Worm (Caenorhabditis elegans): ENCODE results near the gene T09F5.2.

T09F5.2 gene

DNA sequence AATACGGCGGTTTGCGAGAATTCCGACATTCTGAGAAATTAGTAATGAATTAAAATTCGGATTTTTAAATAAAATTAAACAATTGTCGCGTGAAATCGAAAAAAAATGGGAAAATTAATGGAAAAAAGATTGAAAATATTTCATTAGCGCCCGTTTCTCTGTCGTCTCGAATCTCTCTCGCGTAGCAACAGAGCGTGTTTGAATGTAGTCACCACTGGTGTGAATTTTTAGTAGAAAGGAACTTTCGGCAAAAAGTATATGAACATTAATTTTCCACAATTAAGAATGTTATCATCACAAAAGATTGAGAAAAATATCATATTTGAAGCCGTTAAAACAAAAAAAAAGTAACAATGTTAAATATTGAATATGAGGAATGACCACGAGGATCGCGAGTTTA lies 14.0 kb upstream of the T09F5.2 start, which contains the start of gene aipl-1 (continued):
- TF ChIP-seq ceh-88 (GFP tag; IDR thresholded peaks at IDR 0.05): peak; percentile 14; the same call in 1 of the 2 replicates
- TF ChIP-seq dpl-1 (GFP tag; optimal IDR thresholded peaks at IDR 0.05): peak; percentile 85 to 90 (median 87)
- TF ChIP-seq fkh-8 (tag; optimal IDR thresholded peaks at IDR 0.05): peak; percentile 87
- TF ChIP-seq nhr-77 (tag; optimal IDR thresholded peaks at IDR 0.05): peak; percentile 76
- TF ChIP-seq pqm-1 (tag; optimal IDR thresholded peaks at IDR 0.05): no peak
- peak; percentile 95 for TF ChIP-seq blmp-1 (tag; optimal IDR thresholded peaks at IDR 0.05)
- no peak for TF ChIP-seq mab-9 (GFP tag; IDR thresholded peaks at IDR 0.05)
- no peak for TF ChIP-seq lin-39 (tag; optimal IDR thresholded peaks at IDR 0.05)
- TF ChIP-seq jun-1 (tag; optimal IDR thresholded peaks at IDR 0.05): peak; percentile 41
- no peak for TF ChIP-seq fkh-4 (tag; optimal IDR thresholded peaks at IDR 0.05; ENCODE audit: borderline replicate concordance)
- peak; percentile 70 for TF ChIP-seq tbx-2 (tag; optimal IDR thresholded peaks at IDR 0.05)
- peak; percentile 36 for TF ChIP-seq dsc-1 (tag; optimal IDR thresholded peaks at IDR 0.05)
- peak; percentile 63 for TF ChIP-seq swsn-7 (tag; optimal IDR thresholded peaks at IDR 0.05)
- peak; percentile 81 for TF ChIP-seq lin-13 (GFP tag; optimal IDR thresholded peaks at IDR 0.05)
- peak; percentile 79 to 92 (median 87) for TF ChIP-seq ceh-82 (tag; optimal IDR thresholded peaks at IDR 0.05)
- TF ChIP-seq mef-2 (tag; optimal IDR thresholded peaks at IDR 0.05): peak; percentile 43
- TF ChIP-seq lin-14 (GFP tag; optimal IDR thresholded peaks at IDR 0.05): peak; percentile 86
- TF ChIP-seq lsy-2 (tag; optimal IDR thresholded peaks at IDR 0.05): peak; percentile 74 to 92
- peak; percentile 76 for TF ChIP-seq unc-130 (tag; optimal IDR thresholded peaks at IDR 0.05)
- TF ChIP-seq egl-27 (tag; optimal IDR thresholded peaks at IDR 0.05): no peak
- TF ChIP-seq elt-2 (tag; optimal IDR thresholded peaks at IDR 0.05): peak; percentile 21
- TF ChIP-seq nhr-90 (tag; optimal IDR thresholded peaks at IDR 0.05; ENCODE audit: poor library complexity): peak; percentile 56
- TF ChIP-seq C16A3.4 (tag; optimal IDR thresholded peaks at IDR 0.05): peak; percentile 94
- no peak for TF ChIP-seq nhr-12 (tag; optimal IDR thresholded peaks at IDR 0.05)
- no peak for TF ChIP-seq Y116A8C.19 (tag; optimal IDR thresholded peaks at IDR 0.05; ENCODE audit: borderline replicate concordance)
- peak; percentile 83 for TF ChIP-seq lir-3 (tag; optimal IDR thresholded peaks at IDR 0.05; ENCODE audit: poor library complexity)
- peak; percentile 24 for TF ChIP-seq nhr-11 (tag; optimal IDR thresholded peaks at IDR 0.05)
- no peak for TF ChIP-seq ceh-8 (GFP tag; optimal IDR thresholded peaks at IDR 0.05)
- TF ChIP-seq grh-1 (GFP tag; IDR thresholded peaks at IDR 0.05): 0 out of 2 replicates have a peak, but pooled peaks have one; percentile 11

DNA sequence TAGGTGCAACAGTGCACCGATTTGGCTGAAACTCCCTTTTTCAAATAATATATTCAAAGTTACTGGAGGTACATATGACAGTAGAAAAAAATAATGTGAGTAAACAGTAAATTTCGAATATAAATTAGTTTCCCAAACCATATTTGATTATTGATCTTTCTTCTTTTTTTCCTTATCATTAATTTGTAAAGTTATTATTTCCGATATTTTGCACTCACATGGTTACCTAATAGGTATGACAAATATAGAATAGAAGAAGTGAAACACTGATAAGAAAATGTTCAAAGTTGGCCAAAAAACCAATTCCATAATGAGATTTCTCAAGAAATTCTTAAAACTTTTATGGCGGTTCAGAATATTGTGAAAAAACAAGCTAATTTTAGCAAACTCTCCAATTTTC lies 10.9 kb upstream of the T09F5.2 start:
- peak; percentile 48 for TF ChIP-seq elt-2 (tag; optimal IDR thresholded peaks at IDR 0.05)
- TF ChIP-seq ets-5 (GFP tag; IDR thresholded peaks at IDR 0.05): no peak
- TF ChIP-seq lin-35 (GFP tag; optimal IDR thresholded peaks at IDR 0.05): peak in 1 of 2 experiments; percentile 17
- TF ChIP-seq dpl-1 (GFP tag; optimal IDR thresholded peaks at IDR 0.05): no peak
- no peak for TF ChIP-seq lin-13 (GFP tag; optimal IDR thresholded peaks at IDR 0.05)

DNA sequence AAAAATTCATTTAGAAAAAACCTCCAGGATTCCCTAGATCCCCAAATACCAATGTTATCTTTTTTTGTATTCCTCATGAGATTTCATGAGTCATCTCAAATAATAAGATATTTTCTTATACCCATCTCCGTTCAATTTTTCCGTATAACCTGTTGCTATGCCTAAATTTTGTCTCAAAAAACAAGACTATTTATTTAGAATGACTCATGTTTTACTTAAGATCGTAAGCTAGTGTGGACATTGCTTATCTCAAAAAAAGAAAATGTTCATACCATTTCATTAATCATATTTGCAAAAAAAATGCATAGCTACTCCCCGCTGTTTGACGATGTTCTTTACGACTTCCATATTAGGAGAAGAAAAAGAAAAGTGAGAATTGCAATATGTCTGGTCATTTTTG lies 10.5 kb upstream of the T09F5.2 start, which contains the start of gene K08F9.3:
Gene K08F9.3, plus strand, starts transcription at position 301 of the 400 bp plus-strand sequence.
- TF ChIP-seq irx-1 (tag; optimal IDR thresholded peaks at IDR 0.05) (no peak), egl-13 (tag; optimal IDR thresholded peaks at IDR 0.05) (no peak), pax-3 (tag; optimal IDR thresholded peaks at IDR 0.05) (no peak), rnt-1 (tag; optimal IDR thresholded peaks at IDR 0.05) (no peak), sptf-1 (tag; optimal IDR thresholded peaks at IDR 0.05) (no peak), nhr-71 (tag; optimal IDR thresholded peaks at IDR 0.05) (no peak), efl-1 (optimal IDR thresholded peaks at IDR 0.05) (no peak), efl-1 (GFP tag; optimal IDR thresholded peaks at IDR 0.05 in 1 of 2) (no peak), lin-39 (tag; optimal IDR thresholded peaks at IDR 0.05) (no peak), nhr-19 (GFP tag; conservative IDR thresholded peaks at IDR 0.05) (no peak), F16B12.6 (tag; optimal IDR thresholded peaks at IDR 0.05) (no peak)
